Fruit fly (Drosophila melanogaster): ENCODE results near the gene CG7800.
A peak's percentile ranks its signal among the peaks of the same experiment; 100 is the strongest.

The CG7800 gene

dm6 chr3R:8243720-8244119 is 26.0 kb downstream of the CG7800 start, which contains the start of the genes CG9636, CG18749 and CG33722 (continued):
- TF ChIP-seq CG10274 (GFP tag; optimal IDR thresholded peaks at IDR 0.05) (no peak), CG3838 (GFP tag; optimal IDR thresholded peaks at IDR 0.05) (no peak), CG33557 (GFP tag; optimal IDR thresholded peaks at IDR 0.05) (peak; percentile 74), Six4 (GFP tag; optimal IDR thresholded peaks at IDR 0.05) (peak; percentile 54), ab (GFP tag; optimal IDR thresholded peaks at IDR 0.05) (no peak), Hmr (GFP tag; optimal IDR thresholded peaks at IDR 0.05) (peak; percentile 70), CG33213 (GFP tag; optimal IDR thresholded peaks at IDR 0.05) (peak; percentile 30), Dad (GFP tag; optimal IDR thresholded peaks at IDR 0.05) (peak; percentile 53), cad (GFP tag; optimal IDR thresholded peaks at IDR 0.05) (no peak), TFAM (GFP tag; optimal IDR thresholded peaks at IDR 0.05) (no peak), row (GFP tag; IDR thresholded peaks at IDR 0.05) (peak; percentile 90), unc-4 (GFP tag; IDR thresholded peaks at IDR 0.05; ENCODE audit: partially characterized antibody) (peak; percentile 97), cato (GFP tag; optimal IDR thresholded peaks at IDR 0.05; ENCODE audit: borderline replicate concordance) (peak; percentile 32), B-H1 (GFP tag; IDR thresholded peaks at IDR 0.05) (peak; percentile 53; the same call in 2 of the 3 replicates), dysf (GFP tag; IDR thresholded peaks at IDR 0.05) (peak; percentile 53; the same call in 2 of the 3 replicates), fd102C (GFP tag; optimal IDR thresholded peaks at IDR 0.05) (no peak), HmgD (GFP tag; optimal IDR thresholded peaks at IDR 0.05) (no peak), Aef1 (GFP tag; IDR thresholded peaks at IDR 0.05) (peak; percentile 61; the same call in 2 of the 3 replicates), zfh1 (GFP tag; IDR thresholded peaks at IDR 0.05) (peak; percentile 37; the same call in 1 of the 3 replicates), Neu2 (GFP tag; optimal IDR thresholded peaks at IDR 0.05; ENCODE audit: borderline replicate concordance) (no peak), shn (GFP tag; optimal IDR thresholded peaks at IDR 0.05) (no peak), grn (GFP tag; optimal IDR thresholded peaks at IDR 0.05) (no peak), jumu (GFP tag; optimal IDR thresholded peaks at IDR 0.05) (no peak), grau (tag; optimal IDR thresholded peaks at IDR 0.05) (peak; percentile 71), CG12942 (GFP tag; optimal IDR thresholded peaks at IDR 0.05) (peak; percentile 58), CG7556 (GFP tag; optimal IDR thresholded peaks at IDR 0.05) (peak; percentile 68), seq (GFP tag; IDR thresholded peaks at IDR 0.05) (no peak; the same call in 1 of the 2 replicates), CG3281 (GFP tag; optimal IDR thresholded peaks at IDR 0.05) (peak; percentile 60), tio (GFP tag; optimal IDR thresholded peaks at IDR 0.05) (peak; percentile 15), CG11247 (GFP tag; IDR thresholded peaks at IDR 0.05) (peak; percentile 61; the same call in 1 of the 2 replicates), Bgb (GFP tag; IDR thresholded peaks at IDR 0.05; ENCODE audit: partially characterized antibody) (peak; percentile 93), CG15269 (tag; optimal IDR thresholded peaks at IDR 0.05) (peak; percentile 61), CG7786 (GFP tag; optimal IDR thresholded peaks at IDR 0.05) (no peak), CG3995 (GFP tag; optimal IDR thresholded peaks at IDR 0.05) (peak; percentile 87), CG9797 (GFP tag; optimal IDR thresholded peaks at IDR 0.05) (peak; percentile 26), onecut (GFP tag; IDR thresholded peaks at IDR 0.05) (peak; percentile 96), CG32772 (GFP tag; IDR thresholded peaks at IDR 0.05) (peak; percentile 58; the same call in 1 of the 2 replicates), kay (GFP tag; optimal IDR thresholded peaks at IDR 0.05) (peak; percentile 43), CG8478 (optimal IDR thresholded peaks at IDR 0.05) (no peak), Ptx1 (GFP tag; IDR thresholded peaks at IDR 0.05) (peak; percentile 70), chn (GFP tag; optimal IDR thresholded peaks at IDR 0.05) (peak; percentile 67), CG2116 (GFP tag; optimal IDR thresholded peaks at IDR 0.05) (peak; percentile 93), odd (GFP tag; optimal IDR thresholded peaks at IDR 0.05) (peak; percentile 17), CG1647 (GFP tag; optimal IDR thresholded peaks at IDR 0.05) (no peak), nom (GFP tag; optimal IDR thresholded peaks at IDR 0.05) (peak; percentile 33), vfl (GFP tag; optimal IDR thresholded peaks at IDR 0.05) (peak; percentile 54), chinmo (GFP tag; IDR thresholded peaks at IDR 0.05; ENCODE audit: partially characterized antibody) (peak; percentile 91; the same call in 3 of the 4 replicates), gce (GFP tag; IDR thresholded peaks at IDR 0.05) (0 out of 3 replicates have a peak, but pooled peaks have one; percentile 36), CG10321 (GFP tag; IDR thresholded peaks at IDR 0.05) (no peak), CG17328 (GFP tag; IDR thresholded peaks at IDR 0.05) (peak; percentile 58; the same call in 1 of the 2 replicates), pfk (GFP tag; optimal IDR thresholded peaks at IDR 0.05) (no peak), CG13296 (GFP tag; optimal IDR thresholded peaks at IDR 0.05) (peak; percentile 68)

Data from whole organism, embryonic.